Fruit fly (Drosophila melanogaster): Measurements from ENCODE around the gene Gug.
A peak's percentile ranks its signal among the peaks of the same experiment; 100 is the strongest.

Gene Gug

DNA sequence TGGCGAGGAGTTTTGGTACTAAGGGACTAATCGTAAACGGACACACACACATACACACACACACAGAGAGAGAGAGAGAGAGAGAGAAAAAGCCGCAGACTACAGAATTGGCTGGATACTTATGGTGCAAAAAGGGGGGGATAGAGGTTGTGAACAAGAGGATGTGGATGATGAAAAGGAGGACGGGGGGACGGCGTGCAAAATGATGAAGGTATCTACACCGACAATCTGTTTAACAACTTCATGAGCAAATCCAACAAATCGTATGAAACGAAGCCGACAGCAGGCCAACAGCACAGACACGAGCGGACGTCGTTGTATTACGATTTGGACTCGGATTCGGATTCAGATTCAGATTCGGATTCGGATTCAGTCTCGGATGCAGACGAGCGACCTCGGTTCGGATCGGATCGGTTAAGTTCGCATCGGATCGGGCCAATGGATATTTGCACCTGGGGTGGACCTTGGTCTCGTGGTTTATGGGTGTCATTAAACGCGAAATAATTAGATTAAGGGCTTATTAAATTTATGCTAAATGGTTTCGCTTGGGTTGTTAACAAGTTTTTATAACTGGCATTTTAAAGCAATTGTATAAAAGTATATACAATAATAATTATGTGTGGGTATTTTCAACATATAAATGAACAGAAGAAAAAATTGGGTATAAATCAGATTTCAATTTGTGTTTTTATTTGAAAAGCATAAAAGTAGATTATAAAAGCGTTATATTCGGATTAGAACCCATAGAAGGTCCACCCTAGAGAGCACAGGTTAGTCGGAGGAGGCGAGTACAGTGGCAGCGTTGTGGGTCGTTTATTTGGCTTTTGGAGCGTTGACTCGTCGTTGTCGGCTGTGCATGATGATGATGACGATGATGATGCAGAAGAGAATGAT, 5.5 kb downstream of the Gug start (continued):
- TF ChIP-seq cg (GFP tag; optimal IDR thresholded peaks at IDR 0.05) (peak; percentile 30), CG17612 (GFP tag; IDR thresholded peaks at IDR 0.05) (no peak), pum (GFP tag; optimal IDR thresholded peaks at IDR 0.05) (peak; percentile 22), CG32767 (GFP tag; IDR thresholded peaks at IDR 0.05) (peak; percentile 74), so (GFP tag; IDR thresholded peaks at IDR 0.05) (peak; percentile 68), trh (GFP tag; optimal IDR thresholded peaks at IDR 0.05) (peak; percentile 74), CG34422 (GFP tag; IDR thresholded peaks at IDR 0.05) (peak; percentile 70), grn (GFP tag; optimal IDR thresholded peaks at IDR 0.05) (peak; percentile 46), twi (tag; optimal IDR thresholded peaks at IDR 0.05) (peak; percentile 60), Drgx (GFP tag; IDR thresholded peaks at IDR 0.05) (peak; percentile 93), Rfx (GFP tag; IDR thresholded peaks at IDR 0.05) (peak; percentile 83), CrebB (tag; optimal IDR thresholded peaks at IDR 0.05) (peak; percentile 70), CG15073 (GFP tag; optimal IDR thresholded peaks at IDR 0.05) (peak; percentile 30), NC2β (GFP tag; optimal IDR thresholded peaks at IDR 0.05) (no peak), CG10209 (GFP tag; optimal IDR thresholded peaks at IDR 0.05) (peak; percentile 90), CG34376 (GFP tag; optimal IDR thresholded peaks at IDR 0.05) (peak; percentile 74), Atf-2 (GFP tag; optimal IDR thresholded peaks at IDR 0.05) (peak; percentile 19), CG10431 (GFP tag; optimal IDR thresholded peaks at IDR 0.05) (peak; percentile 63), ERR (GFP tag; optimal IDR thresholded peaks at IDR 0.05) (no peak), vnd (GFP tag; IDR thresholded peaks at IDR 0.05; ENCODE audit: partially characterized antibody) (no peak), HmgD (GFP tag; optimal IDR thresholded peaks at IDR 0.05) (no peak), CG6765 (GFP tag; optimal IDR thresholded peaks at IDR 0.05) (peak; percentile 92), Taf1 (GFP tag; IDR thresholded peaks at IDR 0.05) (peak; percentile 54; the same call in 1 of the 2 replicates), CG9932 (GFP tag; IDR thresholded peaks at IDR 0.05) (peak; percentile 57), ab (GFP tag; optimal IDR thresholded peaks at IDR 0.05) (no peak), ase (GFP tag; IDR thresholded peaks at IDR 0.05) (peak; percentile 51; the same call in 1 of the 3 replicates), fd102C (GFP tag; optimal IDR thresholded peaks at IDR 0.05) (no peak), org-1 (GFP tag; optimal IDR thresholded peaks at IDR 0.05) (peak; percentile 92), Sry-β (GFP tag; optimal IDR thresholded peaks at IDR 0.05) (no peak), CG12744 (GFP tag; optimal IDR thresholded peaks at IDR 0.05) (peak; percentile 43), Med (GFP tag) (peak; percentile 96), Opbp (GFP tag; IDR thresholded peaks at IDR 0.05; ENCODE audit: partially characterized antibody) (no peak), kay (GFP tag; optimal IDR thresholded peaks at IDR 0.05) (peak; percentile 64), oc (tag; optimal IDR thresholded peaks at IDR 0.05) (peak; percentile 84), fd96Cb (tag; optimal IDR thresholded peaks at IDR 0.05) (peak; percentile 87), ewg (GFP tag; optimal IDR thresholded peaks at IDR 0.05) (peak; percentile 67), CG9727 (GFP tag; optimal IDR thresholded peaks at IDR 0.05) (peak; percentile 94), CG7987 (GFP tag; optimal IDR thresholded peaks at IDR 0.05) (peak; percentile 60), ranshi (GFP tag; IDR thresholded peaks at IDR 0.05) (peak; percentile 77), CG17802 (tag; optimal IDR thresholded peaks at IDR 0.05) (peak; percentile 16), CG5953 (GFP tag; IDR thresholded peaks at IDR 0.05) (peak; percentile 17; the same call in 1 of the 2 replicates), bsh (GFP tag; optimal IDR thresholded peaks at IDR 0.05) (peak; percentile 84 to 89), CG1832 (GFP tag; optimal IDR thresholded peaks at IDR 0.05) (no peak), ems (GFP tag; optimal IDR thresholded peaks at IDR 0.05) (peak; percentile 76), cwo (GFP tag; optimal IDR thresholded peaks at IDR 0.05) (peak; percentile 92), Abd-B (GFP tag; optimal IDR thresholded peaks at IDR 0.05) (peak; percentile 63), CG1792 (GFP tag; optimal IDR thresholded peaks at IDR 0.05) (peak; percentile 31), Dp (GFP tag; optimal IDR thresholded peaks at IDR 0.05) (no peak)

Data from whole organism, embryonic.